Worm (Caenorhabditis elegans) whole organism, L1 larva: ENCODE data around the gene srh-74.
A peak's percentile ranks its signal among the peaks of the same experiment; 100 is the strongest.

Experiments
- Y116A8C.19 ChIP-seq: sonication (generic microtip); optimal IDR thresholded peaks from 2 replicates; lab custom pipeline; 2016; ENCODE audit warnings: missing compliant biosample characterization, missing genetic modification characterization, borderline replicate concordance
- aha-1 ChIP-seq: fragments of 150-350 bp; optimal IDR thresholded peaks from 2 replicates; lab custom pipeline; 2014; ENCODE audit warnings: missing biosample characterization, missing genetic modification characterization
- aly-2 ChIP-seq: fragments of 150-350 bp; optimal IDR thresholded peaks from 2 replicates; lab custom pipeline; 2014; ENCODE audit warnings: missing biosample characterization, missing genetic modification characterization
- ama-1 ChIP-seq: fragments of 150-350 bp; optimal IDR thresholded peaks from 2 replicates; lab custom pipeline; 2014
- ceh-63 ChIP-seq: fragments of 200-800 bp; sonication (Bioruptor generic); optimal IDR thresholded peaks from 2 replicates; lab custom pipeline; 2018; ENCODE audit warnings: mild to moderate bottlenecking, missing genetic modification characterization, missing compliant biosample characterization
- ceh-8 ChIP-seq: fragments of 200-800 bp; sonication (Bioruptor generic); optimal IDR thresholded peaks from 2 replicates; lab custom pipeline; 2018; ENCODE audit warnings: mild to moderate bottlenecking, missing genetic modification characterization, moderate library complexity, missing compliant biosample characterization
- ceh-82 ChIP-seq, 3 experiments: fragments of 150-350 bp in 1 of 3; sonication (generic microtip) in 2 of 3; optimal IDR thresholded peaks; 2 replicates each; lab custom pipeline; 2014 to 2017; ENCODE audit warnings: missing biosample characterization in 3 of 3, missing genetic modification characterization in 3 of 3
- ceh-88 ChIP-seq: fragments of 200-800 bp; sonication (Bioruptor generic); IDR thresholded peaks from 2 replicates; pipeline ENCODE4 v1.3.6; 2022; ENCODE audit warnings: missing genetic modification characterization, missing compliant biosample characterization
- ces-1 ChIP-seq: fragments of 150-350 bp; optimal IDR thresholded peaks from 2 replicates; lab custom pipeline; 2014; ENCODE audit warnings: missing biosample characterization, missing genetic modification reagents, missing genetic modification characterization
- efl-1 ChIP-seq, 4 experiments: fragments of 150-350 bp; optimal IDR thresholded peaks in 3 of 4; peaks in 1 of 4; 1 replicate in 1 of 4; 2 replicates in 3 of 4; lab custom pipeline; 2014; ENCODE audit warnings: missing biosample characterization in 2 of 4, missing genetic modification characterization in 2 of 4, missing genetic modification reagents in 2 of 4
- efl-3 ChIP-seq: fragments of 200-800 bp; sonication (Bioruptor generic); optimal IDR thresholded peaks from 2 replicates; lab custom pipeline; 2018; ENCODE audit warnings: mild to moderate bottlenecking, missing genetic modification characterization, missing compliant biosample characterization
- elt-2 ChIP-seq: sonication (generic microtip); optimal IDR thresholded peaks from 2 replicates; lab custom pipeline; 2016; ENCODE audit warnings: missing genetic modification characterization, mild to moderate bottlenecking, inconsistent platforms, missing compliant biosample characterization, missing genetic modification reagents
- elt-3 ChIP-seq, 6 experiments: fragments of 150-350 bp in 1 of 6; sonication (generic microtip); optimal IDR thresholded peaks; 2 replicates each; lab custom pipeline; 2017 to 2018; ENCODE audit warnings: missing biosample characterization in 6 of 6, missing genetic modification characterization in 6 of 6, inconsistent platforms in 1 of 6
- fkh-10 ChIP-seq: sonication (generic microtip); optimal IDR thresholded peaks from 2 replicates; lab custom pipeline; 2017; ENCODE audit warnings: missing biosample characterization, missing genetic modification reagents, missing genetic modification characterization
- fos-1 ChIP-seq: fragments of 150-350 bp; optimal IDR thresholded peaks from 2 replicates; lab custom pipeline; 2014; ENCODE audit warnings: missing biosample characterization, missing genetic modification characterization
- hlh-4 ChIP-seq: sonication (generic microtip); optimal IDR thresholded peaks from 2 replicates; lab custom pipeline; 2016; ENCODE audit warnings: mild to moderate bottlenecking, missing genetic modification characterization, missing compliant biosample characterization
- irx-1 ChIP-seq: sonication (generic microtip); optimal IDR thresholded peaks from 2 replicates; lab custom pipeline; 2016; ENCODE audit warnings: missing genetic modification characterization, missing compliant biosample characterization
- isw-1 ChIP-seq: fragments of 200-800 bp; sonication (Bioruptor generic); IDR thresholded peaks from 2 replicates; pipeline ENCODE4 v1.3.6; 2022; ENCODE audit warnings: missing genetic modification characterization, missing compliant biosample characterization
- jun-1 ChIP-seq: fragments of 150-350 bp; optimal IDR thresholded peaks from 2 replicates; lab custom pipeline; 2014; ENCODE audit warnings: missing biosample characterization, missing genetic modification reagents, missing genetic modification characterization
- lin-13 ChIP-seq: fragments of 150-350 bp; optimal IDR thresholded peaks from 2 replicates; lab custom pipeline; 2014; ENCODE audit warnings: missing biosample characterization, missing genetic modification reagents, missing genetic modification characterization
- lin-14 ChIP-seq: fragments of 200-800 bp; sonication (Bioruptor generic); optimal IDR thresholded peaks from 2 replicates; lab custom pipeline; 2018; ENCODE audit warnings: mild to moderate bottlenecking, missing genetic modification characterization, moderate library complexity, missing compliant biosample characterization
- lin-15B ChIP-seq: fragments of 150-350 bp; sonication (generic microtip); optimal IDR thresholded peaks from 3 replicates; lab custom pipeline; 2014; ENCODE audit warnings: missing biosample characterization, missing genetic modification characterization
- lin-39 ChIP-seq: fragments of 150-350 bp; optimal IDR thresholded peaks from 2 replicates; lab custom pipeline; 2014; ENCODE audit warnings: missing biosample characterization, missing genetic modification reagents, missing genetic modification characterization
- lir-3 ChIP-seq: sonication (generic microtip); optimal IDR thresholded peaks from 2 replicates; lab custom pipeline; 2016; ENCODE audit warnings: mild to moderate bottlenecking, missing genetic modification characterization, moderate library complexity, missing compliant biosample characterization; ENCODE audit not compliant: poor library complexity
- lsy-2 ChIP-seq, 2 experiments: fragments of 150-350 bp; optimal IDR thresholded peaks; 2 replicates each; lab custom pipeline; 2014; ENCODE audit warnings: missing biosample characterization in 2 of 2, missing genetic modification characterization in 2 of 2
- mdl-1 ChIP-seq, 2 experiments: fragments of 150-350 bp; optimal IDR thresholded peaks; 2 replicates each; lab custom pipeline; 2014 to 2017; ENCODE audit warnings: missing biosample characterization in 2 of 2, missing genetic modification characterization in 2 of 2, inconsistent platforms in 1 of 2
- nhr-19 ChIP-seq: fragments of 200-800 bp; sonication (Bioruptor generic); conservative IDR thresholded peaks from 2 replicates; pipeline ENCODE4 v1.3.6; 2022; ENCODE audit warnings: missing genetic modification characterization, missing compliant biosample characterization
- nhr-47 ChIP-seq: sonication (generic microtip); optimal IDR thresholded peaks from 2 replicates; lab custom pipeline; 2016; ENCODE audit warnings: mild to moderate bottlenecking, missing genetic modification characterization, moderate library complexity, missing compliant biosample characterization
- nhr-71 ChIP-seq: sonication (generic microtip); optimal IDR thresholded peaks from 2 replicates; lab custom pipeline; 2016; ENCODE audit warnings: mild to moderate bottlenecking, missing genetic modification characterization, moderate library complexity, missing compliant biosample characterization
- nhr-76 ChIP-seq: sonication (generic microtip); optimal IDR thresholded peaks from 2 replicates; lab custom pipeline; 2017; ENCODE audit warnings: missing biosample characterization, missing genetic modification characterization
- nhr-85 ChIP-seq: sonication (generic microtip); peaks from one replicate; lab custom pipeline; 2016; ENCODE audit warnings: missing genetic modification characterization, inconsistent platforms, missing compliant biosample characterization
- pag-3 ChIP-seq: sonication (generic microtip); optimal IDR thresholded peaks from 2 replicates; lab custom pipeline; 2017; ENCODE audit warnings: missing genetic modification characterization, mild to moderate bottlenecking, missing compliant biosample characterization, antibody characterized with exemption, borderline replicate concordance; ENCODE audit not compliant: insufficient read depth
- pqm-1 ChIP-seq: sonication (generic microtip); optimal IDR thresholded peaks from 3 replicates; lab custom pipeline; 2017; ENCODE audit warnings: missing biosample characterization, missing genetic modification characterization
- rnt-1 ChIP-seq: sonication (generic microtip); optimal IDR thresholded peaks from 2 replicates; lab custom pipeline; 2016; ENCODE audit warnings: mild to moderate bottlenecking, missing genetic modification characterization, moderate library complexity, missing compliant biosample characterization
- skn-1 ChIP-seq: fragments of 150-350 bp; optimal IDR thresholded peaks from 2 replicates; lab custom pipeline; 2014; ENCODE audit warnings: missing biosample characterization, missing genetic modification characterization
- snu-23 ChIP-seq: sonication (generic microtip); optimal IDR thresholded peaks from 2 replicates; lab custom pipeline; 2016; ENCODE audit warnings: missing genetic modification characterization, missing compliant biosample characterization
- sox-4 ChIP-seq: sonication (generic microtip); optimal IDR thresholded peaks from 2 replicates; lab custom pipeline; 2016; ENCODE audit warnings: missing genetic modification characterization, missing compliant biosample characterization
- swsn-7 ChIP-seq: sonication (generic microtip); optimal IDR thresholded peaks from 2 replicates; lab custom pipeline; 2016; ENCODE audit warnings: missing genetic modification characterization, missing compliant biosample characterization
- tbx-2 ChIP-seq: sonication (generic microtip); optimal IDR thresholded peaks from 2 replicates; lab custom pipeline; 2016; ENCODE audit warnings: missing genetic modification characterization, missing compliant biosample characterization
- unc-130 ChIP-seq: fragments of 150-350 bp; optimal IDR thresholded peaks from 2 replicates; lab custom pipeline; 2017; ENCODE audit warnings: missing biosample characterization, missing genetic modification characterization, inconsistent platforms
- unc-86 ChIP-seq: sonication (generic microtip); optimal IDR thresholded peaks from 2 replicates; lab custom pipeline; 2016; ENCODE audit warnings: missing genetic modification characterization, missing compliant biosample characterization
- vab-15 ChIP-seq: sonication (generic microtip); optimal IDR thresholded peaks from 2 replicates; lab custom pipeline; 2017; ENCODE audit warnings: missing genotype, mild to moderate bottlenecking, missing genetic modification characterization, missing compliant biosample characterization
- xbp-1 ChIP-seq: sonication (generic microtip); optimal IDR thresholded peaks from 2 replicates; lab custom pipeline; 2016; ENCODE audit warnings: missing genetic modification characterization, missing compliant biosample characterization
- ztf-11 ChIP-seq, 2 experiments: sonication (generic microtip); optimal IDR thresholded peaks; 2 replicates each; lab custom pipeline; 2016 to 2017; ENCODE audit warnings: missing genetic modification characterization in 2 of 2, missing biosample characterization in 1 of 2, missing compliant biosample characterization in 1 of 2
- ztf-4 ChIP-seq: fragments of 150-350 bp; optimal IDR thresholded peaks from 2 replicates; lab custom pipeline; 2014; ENCODE audit warnings: missing biosample characterization, missing genetic modification characterization

The srh-74 gene

DNA sequence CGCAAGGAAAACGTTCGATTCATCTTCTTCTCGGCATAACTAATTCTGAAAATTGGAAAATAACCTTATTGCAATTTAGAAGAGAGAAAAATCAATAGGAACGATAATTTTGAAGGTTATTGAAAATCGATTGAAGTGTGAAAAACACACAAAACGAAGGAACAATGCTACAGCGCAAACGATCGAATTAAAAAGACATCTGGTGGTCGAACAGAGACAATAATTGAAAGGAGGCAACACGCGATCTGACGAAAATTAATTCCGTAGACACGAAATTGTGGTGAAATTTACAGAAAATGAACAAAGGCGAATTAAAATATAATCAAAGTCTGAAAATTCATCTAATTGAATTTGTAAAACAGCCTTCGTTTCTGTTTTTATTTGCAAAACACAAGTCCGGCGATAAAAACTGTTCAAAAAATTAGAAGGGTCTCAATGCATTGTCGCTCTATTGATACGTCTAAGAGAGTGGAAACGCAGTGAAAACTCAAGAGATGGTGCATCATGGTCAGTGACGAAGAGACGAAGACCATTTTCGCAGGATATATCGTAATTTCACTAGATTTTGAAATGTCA, 9.1 kb downstream of the srh-74 start, which contains the start of gene pak-2 (continued):
- no peak for TF ChIP-seq ces-1
- no peak for TF ChIP-seq ama-1 (lab: Kevin White, UChicago)
- peak; percentile 11 for TF ChIP-seq unc-130 (tag; lab: Kevin White, UChicago)
- peak; percentile 62 for TF ChIP-seq irx-1 (tag; lab: Kevin White, UChicago)
- TF ChIP-seq ceh-8, result no peak
- TF ChIP-seq sox-4 (tag; lab: Kevin White, UChicago), result peak; percentile 74
- peak; percentile 58 for TF ChIP-seq elt-2 (tag; lab: Kevin White, UChicago)
- TF ChIP-seq nhr-71 (tag; lab: Kevin White, UChicago), result peak; percentile 93
- peak; percentile 83 for TF ChIP-seq xbp-1 (tag; lab: Kevin White, UChicago)
- TF ChIP-seq lir-3 (tag; lab: Kevin White, UChicago), result peak; percentile 90
- peak; percentile 39 for TF ChIP-seq hlh-4 (tag; lab: Kevin White, UChicago)
- TF ChIP-seq vab-15 (tag; lab: Kevin White, UChicago), result peak; percentile 91
- TF ChIP-seq elt-3 (tag; optimal IDR thresholded peaks at IDR 0.05; lab: Kevin White, UChicago), result peak in 2 of 6 experiments; percentile 2 to 41
- TF ChIP-seq lin-15B (tag; lab: Kevin White, UChicago), result peak; percentile 43
- TF ChIP-seq skn-1 (tag; lab: Kevin White, UChicago), result peak; percentile 38
- peak; percentile 34 for TF ChIP-seq fkh-10
- TF ChIP-seq nhr-76 (tag; lab: Kevin White, UChicago), result no peak
- peak; percentile 90 for TF ChIP-seq nhr-47 (tag; lab: Kevin White, UChicago)
- TF ChIP-seq lin-13 (GFP tag; lab: Kevin White, UChicago), result peak; percentile 74
- TF ChIP-seq ceh-63, result peak; percentile 87
- no peak for TF ChIP-seq efl-3 (GFP tag; lab: Kevin White, UChicago)
- TF ChIP-seq jun-1 (tag; lab: Kevin White, UChicago), result no peak
- TF ChIP-seq ceh-88 (GFP tag; lab: Robert Waterston, UW), result peak; percentile 85
- peak; percentile 53 for TF ChIP-seq aly-2 (tag; lab: Kevin White, UChicago)
- TF ChIP-seq snu-23, result peak; percentile 91
- TF ChIP-seq aha-1 (tag; lab: Kevin White, UChicago), result no peak
- peak; percentile 94 for TF ChIP-seq nhr-85 (tag; lab: Kevin White, UChicago)
- TF ChIP-seq unc-86 (tag; lab: Kevin White, UChicago), result peak; percentile 73
- no peak for TF ChIP-seq pag-3
- peak; percentile 80 for TF ChIP-seq nhr-19 (GFP tag; lab: Robert Waterston, UW)
- TF ChIP-seq isw-1, result peak; percentile 87
- peak; percentile 78 to 84 for TF ChIP-seq efl-1 (optimal IDR thresholded peaks at IDR 0.05; lab: Kevin White, UChicago)
- peak; percentile 69 to 96 for TF ChIP-seq efl-1 (GFP tag; optimal IDR thresholded peaks at IDR 0.05 in 1 of 2; lab: Kevin White, UChicago)
- peak; percentile 80 for TF ChIP-seq swsn-7 (tag; lab: Kevin White, UChicago)
- TF ChIP-seq ztf-11 (tag; optimal IDR thresholded peaks at IDR 0.05; lab: Kevin White, UChicago), result peak in 1 of 2 experiments; percentile 88
- peak; percentile 32 to 64 (median 59) for TF ChIP-seq ceh-82 (tag; optimal IDR thresholded peaks at IDR 0.05; lab: Kevin White, UChicago)
- peak; percentile 60 for TF ChIP-seq fos-1
- TF ChIP-seq lin-39 (tag; lab: Kevin White, UChicago), result peak; percentile 37
- no peak for TF ChIP-seq pqm-1 (tag; lab: Kevin White, UChicago)
- TF ChIP-seq tbx-2, result peak; percentile 85
- no peak for TF ChIP-seq Y116A8C.19 (tag; lab: Kevin White, UChicago)
- peak in 1 of 2 experiments; percentile 18 for TF ChIP-seq mdl-1 (tag; optimal IDR thresholded peaks at IDR 0.05; lab: Kevin White, UChicago)

DNA sequence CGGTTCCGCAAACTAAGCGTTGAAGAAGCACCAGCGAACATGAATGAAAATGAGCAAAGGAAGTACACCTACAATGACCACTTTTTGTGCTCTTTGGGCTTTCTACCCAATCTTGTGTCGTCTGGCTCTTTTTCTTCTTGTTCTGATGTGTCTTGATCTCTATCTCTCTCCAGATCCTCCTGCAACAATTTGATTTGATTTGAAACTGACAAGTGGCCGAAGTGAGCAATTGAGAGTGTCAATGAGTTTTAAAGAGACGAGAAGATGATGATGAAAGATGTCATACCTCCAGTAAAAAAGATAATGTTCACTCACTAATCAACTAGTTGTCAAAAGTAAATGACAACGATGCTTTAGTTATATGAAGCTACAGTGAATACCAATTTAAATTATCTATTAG, 13.8 kb downstream of the srh-74 start, which contains the start of gene pptr-2:
TSS of gene pptr-2 (minus strand) at position 184 of the 400 bp plus-strand sequence.
- TF ChIP-seq lin-14, result peak; percentile 70
- peak in 1 of 2 experiments; percentile 1 for TF ChIP-seq lsy-2 (tag; optimal IDR thresholded peaks at IDR 0.05; lab: Kevin White, UChicago)
- TF ChIP-seq nhr-71 (tag; lab: Kevin White, UChicago), result peak; percentile 64
- no peak for TF ChIP-seq ztf-4 (tag; lab: Kevin White, UChicago)
- peak; percentile 60 for TF ChIP-seq rnt-1
